Worm (Caenorhabditis elegans): ENCODE measurements around the gene cyp-29A2.

Gene cyp-29A2

ce11 chrV:11217394-11217793 lies at the start of gene cyp-29A2:
Gene cyp-29A2, plus strand, starts transcription at chrV:11217583.
- peak; percentile 8 for TF ChIP-seq nhr-85 (tag)
- peak; percentile 17 for TF ChIP-seq elt-2 (tag; optimal IDR thresholded peaks at IDR 0.05)
- peak in 1 of 6 experiments; percentile 16 for TF ChIP-seq elt-3 (tag; optimal IDR thresholded peaks at IDR 0.05)
- TF ChIP-seq nhr-20 (tag; optimal IDR thresholded peaks at IDR 0.05), result peak; percentile 52
- TF ChIP-seq snu-23 (GFP tag; optimal IDR thresholded peaks at IDR 0.05), result peak; percentile 17
- no peak for TF ChIP-seq C04F5.9 (tag; optimal IDR thresholded peaks at IDR 0.05)
- TF ChIP-seq nhr-71 (tag; optimal IDR thresholded peaks at IDR 0.05), result peak; percentile 22
- peak; percentile 7 for TF ChIP-seq blmp-1 (tag; optimal IDR thresholded peaks at IDR 0.05)
- no peak for TF ChIP-seq fkh-10 (GFP tag; optimal IDR thresholded peaks at IDR 0.05)
- peak; percentile 11 for TF ChIP-seq lin-14 (GFP tag; optimal IDR thresholded peaks at IDR 0.05)

ce11 chrV:11167745-11168144 lies 49.6 kb upstream of the cyp-29A2 start:
- TF ChIP-seq swsn-7 (tag; optimal IDR thresholded peaks at IDR 0.05), result no peak
- TF ChIP-seq fkh-10 (GFP tag; optimal IDR thresholded peaks at IDR 0.05), result peak; percentile 79
- no peak for TF ChIP-seq C04F5.9 (tag; optimal IDR thresholded peaks at IDR 0.05)

ce11 chrV:11170564-11171329 lies 46.6 kb upstream of the cyp-29A2 start:
- TF ChIP-seq fkh-4 (tag; optimal IDR thresholded peaks at IDR 0.05; ENCODE audit: borderline replicate concordance) (no peak), nhr-85 (tag) (no peak), nhr-76 (tag; optimal IDR thresholded peaks at IDR 0.05) (no peak), F16B12.6 (tag; optimal IDR thresholded peaks at IDR 0.05) (no peak), ceh-88 (GFP tag; IDR thresholded peaks at IDR 0.05) (no peak), lin-35 (GFP tag; optimal IDR thresholded peaks at IDR 0.05) (no peak)

- TF ChIP-seq fkh-10 (GFP tag; optimal IDR thresholded peaks at IDR 0.05) (peak; percentile 11), rnt-1 (tag; optimal IDR thresholded peaks at IDR 0.05) (peak; percentile 8), efl-1 (optimal IDR thresholded peaks at IDR 0.05) (no peak), efl-1 (GFP tag; optimal IDR thresholded peaks at IDR 0.05 in 1 of 2) (peak in 1 of 2 experiments; percentile 92), mdl-1 (tag; optimal IDR thresholded peaks at IDR 0.05) (no peak)
Observed at ce11 chrV:11171906-11172305, 45.5 kb upstream of the cyp-29A2 start, which contains the start of gene T19C4.5. Gene T19C4.5, plus strand, starts transcription at chrV:11172213.

- TF ChIP-seq isw-1 (GFP tag; IDR thresholded peaks at IDR 0.05) (no peak), C34B4.2 (tag; optimal IDR thresholded peaks at IDR 0.05) (no peak), nhr-84 (tag; optimal IDR thresholded peaks at IDR 0.05) (no peak), mef-2 (tag; optimal IDR thresholded peaks at IDR 0.05) (no peak), aha-1 (tag; optimal IDR thresholded peaks at IDR 0.05) (no peak), sup-37 (GFP tag; optimal IDR thresholded peaks at IDR 0.05) (no peak), lin-14 (GFP tag; optimal IDR thresholded peaks at IDR 0.05) (peak; percentile 53), lin-15B (tag; optimal IDR thresholded peaks at IDR 0.05) (no peak), snpc-4 (tag; optimal IDR thresholded peaks at IDR 0.05) (no peak), nhr-71 (tag; optimal IDR thresholded peaks at IDR 0.05) (peak; percentile 5), fkh-10 (GFP tag; optimal IDR thresholded peaks at IDR 0.05) (peak; percentile 54), blmp-1 (tag; optimal IDR thresholded peaks at IDR 0.05) (no peak)
Observed at ce11 chrV:11172667-11173066, 44.7 kb upstream of the cyp-29A2 start.

- TF ChIP-seq mef-2 (tag; optimal IDR thresholded peaks at IDR 0.05) (no peak), nhr-76 (tag; optimal IDR thresholded peaks at IDR 0.05) (no peak), nhr-20 (tag; optimal IDR thresholded peaks at IDR 0.05) (no peak), snu-23 (GFP tag; optimal IDR thresholded peaks at IDR 0.05) (peak; percentile 53), efl-1 (optimal IDR thresholded peaks at IDR 0.05) (peak in 1 of 2 experiments; percentile 2), efl-1 (GFP tag; optimal IDR thresholded peaks at IDR 0.05 in 1 of 2) (peak in 1 of 2 experiments; percentile 94), snpc-4 (tag; optimal IDR thresholded peaks at IDR 0.05) (peak; percentile 93), lin-39 (tag; optimal IDR thresholded peaks at IDR 0.05) (no peak), zip-4 (GFP tag; optimal IDR thresholded peaks at IDR 0.05) (no peak), elt-2 (tag; optimal IDR thresholded peaks at IDR 0.05) (no peak), rnt-1 (tag; optimal IDR thresholded peaks at IDR 0.05) (peak; percentile 61), dpl-1 (GFP tag; optimal IDR thresholded peaks at IDR 0.05) (no peak), ces-1 (GFP tag; optimal IDR thresholded peaks at IDR 0.05) (no peak), ztf-4 (tag; optimal IDR thresholded peaks at IDR 0.05) (no peak), nhr-71 (tag; optimal IDR thresholded peaks at IDR 0.05) (peak; percentile 44), lsy-2 (tag; optimal IDR thresholded peaks at IDR 0.05) (peak in 1 of 2 experiments; percentile 8), C04F5.9 (tag; optimal IDR thresholded peaks at IDR 0.05) (no peak), nhr-47 (tag; optimal IDR thresholded peaks at IDR 0.05) (peak; percentile 25), Y116A8C.19 (tag; optimal IDR thresholded peaks at IDR 0.05; ENCODE audit: borderline replicate concordance) (no peak), nhr-19 (GFP tag; conservative IDR thresholded peaks at IDR 0.05) (peak; percentile 41), aha-1 (tag; optimal IDR thresholded peaks at IDR 0.05) (no peak), blmp-1 (tag; optimal IDR thresholded peaks at IDR 0.05) (no peak), fkh-10 (GFP tag; optimal IDR thresholded peaks at IDR 0.05) (no peak), lin-35 (GFP tag; optimal IDR thresholded peaks at IDR 0.05) (peak in 1 of 2 experiments; percentile 32), elt-3 (tag; optimal IDR thresholded peaks at IDR 0.05) (no peak), jun-1 (tag; optimal IDR thresholded peaks at IDR 0.05) (no peak)
Observed at ce11 chrV:11174663-11175062, 42.7 kb upstream of the cyp-29A2 start.
